Fruit fly (Drosophila melanogaster) whole organism, embryonic: ENCODE data around the gene mh.

ENCODE experiments used
- Aef1 ChIP-seq: fragments of 200-800 bp; sonication (Bioruptor generic); IDR thresholded peaks from 3 replicates; pipeline ENCODE4 v1.3.6; 2022; ENCODE audit warnings: missing biosample characterization, missing genetic modification characterization
- CG10147 ChIP-seq: fragments of 200-800 bp; sonication (Bioruptor generic); optimal IDR thresholded peaks from 2 replicates; lab custom pipeline; 2019; ENCODE audit warnings: missing biosample characterization, mild to moderate bottlenecking, missing genetic modification characterization, moderate library complexity
- CG10267 ChIP-seq: fragments of 200-800 bp; sonication (Bioruptor generic); optimal IDR thresholded peaks from 2 replicates; lab custom pipeline; 2018; ENCODE audit warnings: missing biosample characterization, mild to moderate bottlenecking, missing genetic modification characterization, moderate library complexity
- CG11085 ChIP-seq: fragments of 200-800 bp; sonication (Bioruptor generic); IDR thresholded peaks from 2 replicates; pipeline ENCODE4 v1.3.6; 2022; ENCODE audit warnings: missing biosample characterization, missing genetic modification characterization
- CG14710 ChIP-seq: fragments of 200-800 bp; sonication (Bioruptor generic); optimal IDR thresholded peaks from 3 replicates; lab custom pipeline; 2019; ENCODE audit warnings: missing biosample characterization, mild to moderate bottlenecking, missing genetic modification characterization, moderate library complexity
- CG15073 ChIP-seq: fragments of 200-800 bp; sonication (Bioruptor generic); optimal IDR thresholded peaks from 2 replicates; lab custom pipeline; 2016; ENCODE audit warnings: missing biosample characterization, missing genetic modification characterization
- CG15479 ChIP-seq: fragments of 200-800 bp; sonication (Bioruptor generic); optimal IDR thresholded peaks from 3 replicates; lab custom pipeline; 2019; ENCODE audit warnings: missing biosample characterization, mild to moderate bottlenecking, missing genetic modification characterization, moderate library complexity
- CG1832 ChIP-seq: fragments of 200-800 bp; sonication (Bioruptor generic); optimal IDR thresholded peaks from 2 replicates; lab custom pipeline; 2017; ENCODE audit warnings: missing biosample characterization, mild to moderate bottlenecking, missing genetic modification characterization, inconsistent platforms
- CG2199 ChIP-seq: fragments of 200-800 bp; sonication (Bioruptor generic); IDR thresholded peaks from 3 replicates; pipeline ENCODE4 v1.3.6; 2022; ENCODE audit warnings: missing biosample characterization, missing genetic modification characterization
- CG3065 ChIP-seq: fragments of 200-800 bp; sonication (Bioruptor generic); optimal IDR thresholded peaks from 2 replicates; lab custom pipeline; 2016; ENCODE audit warnings: missing biosample characterization, missing genetic modification characterization
- CG34376 ChIP-seq: fragments of 200-800 bp; sonication (Bioruptor generic); optimal IDR thresholded peaks from 2 replicates; lab custom pipeline; 2018; ENCODE audit warnings: missing biosample characterization, mild to moderate bottlenecking, missing genetic modification characterization
- CG4360 ChIP-seq: fragments of 200-800 bp; sonication (Bioruptor generic); IDR thresholded peaks from 2 replicates; pipeline ENCODE4 v1.3.6; 2022; ENCODE audit warnings: missing biosample characterization, missing genetic modification characterization
- CG6689 ChIP-seq: fragments of 200-800 bp; sonication (Bioruptor generic); IDR thresholded peaks from 2 replicates; pipeline ENCODE4 v1.3.6; 2022; ENCODE audit warnings: missing biosample characterization, missing genetic modification characterization
- CG6813 ChIP-seq: fragments of 200-800 bp; sonication (Bioruptor generic); optimal IDR thresholded peaks from 2 replicates; lab custom pipeline; 2017; ENCODE audit warnings: missing biosample characterization, missing genetic modification characterization, mild to moderate bottlenecking, moderate library complexity, missing genetic modification reagents
- CG7271 ChIP-seq: fragments of 200-800 bp; sonication (Bioruptor generic); optimal IDR thresholded peaks from 2 replicates; lab custom pipeline; 2018; ENCODE audit warnings: missing biosample characterization, mild to moderate bottlenecking, missing genetic modification characterization, moderate library complexity
- CHES-1-like ChIP-seq: fragments of 200-800 bp; sonication (Bioruptor generic); optimal IDR thresholded peaks from 2 replicates; lab custom pipeline; 2016; ENCODE audit warnings: missing biosample characterization, missing genetic modification characterization
- CoRest ChIP-seq: fragments of 200-800 bp; sonication (Bioruptor generic); optimal IDR thresholded peaks from 3 replicates; lab custom pipeline; 2018; ENCODE audit warnings: missing biosample characterization, mild to moderate bottlenecking, missing genetic modification characterization, moderate library complexity
- Doc2 ChIP-seq: fragments of 200-800 bp; sonication (Bioruptor generic); IDR thresholded peaks from 2 replicates; pipeline ENCODE4 v1.3.6; 2022; ENCODE audit warnings: missing biosample characterization, missing genetic modification characterization
- E2f2 ChIP-seq: fragments of 200-800 bp; sonication (Bioruptor generic); IDR thresholded peaks from 2 replicates; pipeline ENCODE4 v1.3.6; 2022; ENCODE audit warnings: missing biosample characterization, missing genetic modification characterization
- ERR ChIP-seq: fragments of 200-800 bp; sonication (Bioruptor generic); optimal IDR thresholded peaks from 2 replicates; lab custom pipeline; 2016; ENCODE audit warnings: missing biosample characterization, missing genetic modification characterization
- HHEX ChIP-seq: fragments of 200-800 bp; sonication (Bioruptor generic); optimal IDR thresholded peaks from 3 replicates; lab custom pipeline; 2017; ENCODE audit warnings: missing biosample characterization, mild to moderate bottlenecking, missing genetic modification characterization, missing genetic modification reagents
- Hmx ChIP-seq: fragments of 200-800 bp; sonication (Bioruptor generic); optimal IDR thresholded peaks from 2 replicates; lab custom pipeline; 2016; ENCODE audit warnings: missing biosample characterization, missing genetic modification characterization
- Lhr ChIP-seq: fragments of 200-800 bp; sonication (Bioruptor generic); optimal IDR thresholded peaks from 3 replicates; lab custom pipeline; 2017; ENCODE audit warnings: mild to moderate bottlenecking, missing biosample characterization, missing genetic modification reagents, missing genetic modification characterization
- Mad ChIP-seq: fragments of 200-800 bp; sonication (Bioruptor generic); optimal IDR thresholded peaks from 2 replicates; lab custom pipeline; 2016; ENCODE audit warnings: missing biosample characterization, missing genetic modification characterization
- Max ChIP-seq: fragments of 200-800 bp; sonication (Bioruptor generic); optimal IDR thresholded peaks from 2 replicates; lab custom pipeline; 2016; ENCODE audit warnings: missing biosample characterization, mild to moderate bottlenecking, missing genetic modification characterization
- Pdp1 ChIP-seq, 2 experiments: fragments of 200-800 bp; sonication (Bioruptor generic); optimal IDR thresholded peaks; 3 replicates each; lab custom pipeline; 2016; ENCODE audit warnings: missing biosample characterization in 2 of 2, missing genetic modification characterization in 2 of 2, mild to moderate bottlenecking in 1 of 2, moderate library complexity in 1 of 2
- Rfx ChIP-seq: fragments of 200-800 bp; sonication (Bioruptor generic); IDR thresholded peaks from 2 replicates; pipeline ENCODE4 v1.3.6; 2022; ENCODE audit warnings: missing biosample characterization, missing genetic modification characterization
- Spps ChIP-seq: fragments of 200-800 bp; sonication (Bioruptor generic); optimal IDR thresholded peaks from 2 replicates; lab custom pipeline; 2018; ENCODE audit warnings: missing biosample characterization, mild to moderate bottlenecking, missing genetic modification characterization
- ac ChIP-seq: fragments of 200-800 bp; sonication (Bioruptor generic); optimal IDR thresholded peaks from 3 replicates; lab custom pipeline; 2017; ENCODE audit warnings: missing biosample characterization, mild to moderate bottlenecking, missing genetic modification characterization
- ase ChIP-seq: fragments of 200-800 bp; sonication (Bioruptor generic); IDR thresholded peaks from 3 replicates; pipeline ENCODE4 v1.3.6; 2022; ENCODE audit warnings: missing biosample characterization, missing genetic modification characterization
- ash1 ChIP-seq: fragments of 200-800 bp; sonication (Bioruptor generic); optimal IDR thresholded peaks from 2 replicates; lab custom pipeline; 2018; ENCODE audit warnings: missing biosample characterization, mild to moderate bottlenecking, missing genetic modification characterization
- br ChIP-seq: fragments of >200 bp; optimal IDR thresholded peaks from 2 replicates; lab custom pipeline; 2017
- cg ChIP-seq: fragments of 200-800 bp; sonication (Bioruptor generic); optimal IDR thresholded peaks from 3 replicates; lab custom pipeline; 2019; ENCODE audit warnings: missing biosample characterization, mild to moderate bottlenecking, missing genetic modification characterization, moderate library complexity
- disco-r ChIP-seq: fragments of 200-800 bp; sonication (Bioruptor generic); optimal IDR thresholded peaks from 2 replicates; lab custom pipeline; 2016; ENCODE audit warnings: missing biosample characterization, missing genetic modification characterization
- dmrt99B ChIP-seq: fragments of 200-800 bp; sonication (Bioruptor generic); optimal IDR thresholded peaks from 2 replicates; lab custom pipeline; 2018; ENCODE audit warnings: missing biosample characterization, mild to moderate bottlenecking, missing genetic modification characterization, moderate library complexity
- dysf ChIP-seq: fragments of 200-800 bp; sonication (Bioruptor generic); IDR thresholded peaks from 3 replicates; pipeline ENCODE4 v1.3.6; 2022; ENCODE audit warnings: missing biosample characterization, missing genetic modification characterization
- emc ChIP-seq: fragments of 200-800 bp; sonication (Bioruptor generic); optimal IDR thresholded peaks from 2 replicates; lab custom pipeline; 2016; ENCODE audit warnings: missing biosample characterization, missing genetic modification characterization
- fd96Cb ChIP-seq: fragments of 200-800 bp; sonication (Bioruptor generic); optimal IDR thresholded peaks from 2 replicates; lab custom pipeline; 2018; ENCODE audit warnings: missing biosample characterization, mild to moderate bottlenecking, missing genetic modification characterization, moderate library complexity
- fru ChIP-seq: fragments of >200 bp; optimal IDR thresholded peaks from 2 replicates; lab custom pipeline; 2017
- gem ChIP-seq: fragments of 200-800 bp; sonication (Bioruptor generic); optimal IDR thresholded peaks from 2 replicates; lab custom pipeline; 2019; ENCODE audit warnings: missing biosample characterization, mild to moderate bottlenecking, missing genetic modification characterization, moderate library complexity
- grn ChIP-seq: fragments of 200-800 bp; sonication (Bioruptor generic); optimal IDR thresholded peaks from 3 replicates; lab custom pipeline; 2017; ENCODE audit warnings: missing biosample characterization, missing genetic modification characterization
- hkb ChIP-seq, 2 experiments: fragments of 200-800 bp in 1 of 2; fragments of >200 bp in 1 of 2; sonication (Bioruptor generic) in 1 of 2; IDR thresholded peaks in 1 of 2; optimal IDR thresholded peaks in 1 of 2; 2 replicates each; pipeline versions ENCODE4 v1.3.6 to Lab custom; 2017 to 2022; ENCODE audit warnings: missing biosample characterization in 1 of 2, missing genetic modification characterization in 1 of 2
- jing ChIP-seq: fragments of 200-800 bp; sonication (Bioruptor generic); optimal IDR thresholded peaks from 2 replicates; lab custom pipeline; 2018; ENCODE audit warnings: missing biosample characterization, mild to moderate bottlenecking, missing genetic modification characterization
- kay ChIP-seq: fragments of 200-800 bp; sonication (Bioruptor generic); optimal IDR thresholded peaks from 2 replicates; lab custom pipeline; 2016; ENCODE audit warnings: missing biosample characterization, missing genetic modification characterization
- klu ChIP-seq: fragments of 200-800 bp; sonication (Bioruptor generic); IDR thresholded peaks from 2 replicates; pipeline ENCODE4 v1.3.6; 2022; ENCODE audit warnings: missing biosample characterization, missing genetic modification characterization
- lola ChIP-seq, 3 experiments: fragments of >200 bp in 2 of 3; fragments of 200-800 bp in 1 of 3; sonication (Bioruptor generic) in 1 of 3; optimal IDR thresholded peaks; 2 replicates each; lab custom pipeline; 2017 to 2019; ENCODE audit warnings: missing biosample characterization in 3 of 3, missing genetic modification characterization in 3 of 3, mild to moderate bottlenecking in 1 of 3, moderate library complexity in 1 of 3
- shn ChIP-seq: fragments of 200-800 bp; sonication (Bioruptor generic); optimal IDR thresholded peaks from 3 replicates; lab custom pipeline; 2016; ENCODE audit warnings: missing biosample characterization, missing genetic modification characterization
- tgo ChIP-seq: fragments of 200-800 bp; sonication (Bioruptor generic); IDR thresholded peaks from 3 replicates; pipeline ENCODE4 v1.3.6; 2022; ENCODE audit warnings: missing biosample characterization, missing genetic modification characterization
- trem ChIP-seq: fragments of 200-800 bp; optimal IDR thresholded peaks from 3 replicates; lab custom pipeline; 2019; ENCODE audit warnings: missing biosample characterization, mild to moderate bottlenecking, missing genetic modification characterization, moderate library complexity
- tup ChIP-seq: fragments of 200-800 bp; sonication (Bioruptor generic); optimal IDR thresholded peaks from 2 replicates; lab custom pipeline; 2016; ENCODE audit warnings: missing biosample characterization, mild to moderate bottlenecking, missing genetic modification characterization, moderate library complexity
- zfh2 ChIP-seq: fragments of 200-800 bp; sonication (Bioruptor generic); optimal IDR thresholded peaks from 2 replicates; lab custom pipeline; 2016; ENCODE audit warnings: missing biosample characterization, missing genetic modification characterization

The mh gene

dm6 chrX:15453121-15453520 lies 22.1 kb downstream of the mh start, which contains the start of gene CG11655 (continued):
- TF ChIP-seq disco-r (GFP tag; lab: Kevin White, UChicago) (no peak), CG3065 (GFP tag; lab: Kevin White, UChicago) (no peak), CG15073 (GFP tag; lab: Kevin White, UChicago) (no peak), br (lab: Kevin White, UChicago) (no peak), grn (GFP tag; lab: Kevin White, UChicago) (peak; percentile 54), trem (peak; percentile 16), ase (no peak), emc (GFP tag; lab: Kevin White, UChicago) (no peak), CG4360 (GFP tag; lab: Robert Waterston, UW) (no peak), CG6813 (GFP tag; lab: Kevin White, UChicago) (no peak), CG10267 (tag; lab: Kevin White, UChicago) (peak; percentile 1), kay (GFP tag; lab: Kevin White, UChicago) (no peak), CG2199 (no peak), Hmx (no peak), fd96Cb (tag; lab: Kevin White, UChicago) (no peak), dysf (GFP tag; lab: Robert Waterston, UW) (peak; percentile 41; the same call in 1 of the 3 replicates), CG15479 (GFP tag; lab: Kevin White, UChicago) (peak; percentile 54), jing (GFP tag; lab: Kevin White, UChicago) (no peak), ac (GFP tag; lab: Kevin White, UChicago) (no peak), Max (GFP tag; lab: Kevin White, UChicago) (no peak), CG11085 (GFP tag; lab: Robert Waterston, UW) (no peak), tgo (GFP tag; lab: Robert Waterston, UW) (peak; percentile 21; the same call in 1 of the 3 replicates), lola (GFP tag; optimal IDR thresholded peaks at IDR 0.05; lab: Kevin White, UChicago) (peak in 1 of 3 experiments; percentile 31), ERR (GFP tag; lab: Kevin White, UChicago) (no peak), CG6689 (GFP tag; lab: Robert Waterston, UW) (0 out of 2 replicates have a peak, but pooled peaks have one; percentile 30), Rfx (GFP tag; lab: Robert Waterston, UW) (peak; percentile 45; the same call in 1 of the 2 replicates), zfh2 (peak; percentile 5), CG14710 (tag; lab: Kevin White, UChicago) (peak; percentile 24), CG7271 (tag; lab: Kevin White, UChicago) (no peak), Lhr (GFP tag; lab: Kevin White, UChicago) (peak; percentile 8), fru (lab: Kevin White, UChicago) (no peak), Aef1 (GFP tag; lab: Robert Waterston, UW) (0 out of 3 replicates have a peak, but pooled peaks have one; percentile 23), HHEX (GFP tag; lab: Kevin White, UChicago) (no peak), CG10147 (GFP tag; lab: Kevin White, UChicago) (no peak), tup (no peak), CHES-1-like (no peak), dmrt99B (no peak), E2f2 (GFP tag; lab: Robert Waterston, UW) (no peak), klu (no peak), shn (GFP tag; lab: Kevin White, UChicago) (no peak), hkb (optimal IDR thresholded peaks at IDR 0.05; lab: Kevin White, UChicago) (no peak), hkb (GFP tag; IDR thresholded peaks at IDR 0.05; lab: Robert Waterston, UW) (peak; percentile 43; the same call in 1 of the 2 replicates), gem (tag; lab: Kevin White, UChicago) (no peak), Mad (GFP tag; lab: Kevin White, UChicago) (no peak), Doc2 (GFP tag; lab: Robert Waterston, UW) (no peak), cg (no peak), ash1 (GFP tag; lab: Kevin White, UChicago) (no peak), CG34376 (GFP tag; lab: Kevin White, UChicago) (peak; percentile 15), Pdp1 (GFP tag; optimal IDR thresholded peaks at IDR 0.05; lab: Kevin White, UChicago) (peak in 1 of 2 experiments; percentile 32), CoRest (tag; lab: Kevin White, UChicago) (peak; percentile 33), CG1832 (peak; percentile 82), Spps (tag; lab: Kevin White, UChicago) (no peak)
